Worm (Caenorhabditis elegans) whole organism, late embryonic: ENCODE data around the gene C49A9.3.

Experiments
- C38D4.7 ChIP-seq: fragments of 200-800 bp; sonication (Bioruptor generic); optimal IDR thresholded peaks from 2 replicates; lab custom pipeline; 2018; ENCODE audit warnings: mild to moderate bottlenecking, missing genetic modification characterization, moderate library complexity, missing compliant biosample characterization
- K09A11.1 ChIP-seq: sonication (generic microtip); optimal IDR thresholded peaks from 2 replicates; lab custom pipeline; 2017; ENCODE audit warnings: antibody characterized with exemption, mild to moderate bottlenecking, missing genetic modification characterization, missing compliant biosample characterization; ENCODE audit not compliant: insufficient read depth
- ahr-1 ChIP-seq: sonication (generic microtip); optimal IDR thresholded peaks from 2 replicates; lab custom pipeline; 2016; ENCODE audit warnings: missing genetic modification characterization, missing compliant biosample characterization
- ama-1 ChIP-seq: fragments of 150-350 bp; optimal IDR thresholded peaks from 2 replicates; lab custom pipeline; 2014
- ceh-19 ChIP-seq: fragments of 200-800 bp; sonication (Bioruptor generic); optimal IDR thresholded peaks from 2 replicates; lab custom pipeline; 2018; ENCODE audit warnings: mild to moderate bottlenecking, missing genetic modification characterization, missing compliant biosample characterization
- ceh-2 ChIP-seq: sonication (generic microtip); optimal IDR thresholded peaks from 2 replicates; lab custom pipeline; 2016; ENCODE audit warnings: missing genotype, missing genetic modification characterization, missing compliant biosample characterization
- ceh-22 ChIP-seq: sonication (generic microtip); optimal IDR thresholded peaks from 2 replicates; lab custom pipeline; 2017; ENCODE audit warnings: missing biosample characterization, missing genetic modification characterization
- ceh-30 ChIP-seq: fragments of 150-350 bp; optimal IDR thresholded peaks from 2 replicates; lab custom pipeline; 2014; ENCODE audit warnings: missing biosample characterization, missing genetic modification characterization
- ceh-34 ChIP-seq: sonication (generic microtip); optimal IDR thresholded peaks from 2 replicates; lab custom pipeline; 2016; ENCODE audit warnings: mild to moderate bottlenecking, missing genetic modification characterization, missing compliant biosample characterization
- ceh-45 ChIP-seq: fragments of 200-800 bp; sonication (Bioruptor generic); IDR thresholded peaks from 2 replicates; pipeline ENCODE4 v1.3.6; 2022; ENCODE audit warnings: missing genetic modification reagents, missing genetic modification characterization, missing compliant biosample characterization
- ceh-48 ChIP-seq: sonication (generic microtip); optimal IDR thresholded peaks from 2 replicates; lab custom pipeline; 2016; ENCODE audit warnings: missing genetic modification characterization, inconsistent platforms, missing compliant biosample characterization
- ceh-6 ChIP-seq: fragments of 200-800 bp; sonication (Bioruptor generic); optimal IDR thresholded peaks from 2 replicates; lab custom pipeline; 2018; ENCODE audit warnings: mild to moderate bottlenecking, missing genetic modification characterization, missing compliant biosample characterization
- ceh-9 ChIP-seq: sonication (generic microtip); optimal IDR thresholded peaks from 2 replicates; lab custom pipeline; 2016; ENCODE audit warnings: mild to moderate bottlenecking, missing genetic modification characterization, inconsistent platforms, missing compliant biosample characterization
- dve-1 ChIP-seq: sonication (generic microtip); optimal IDR thresholded peaks from 2 replicates; lab custom pipeline; 2017; ENCODE audit warnings: antibody characterized with exemption, mild to moderate bottlenecking, missing genetic modification characterization, missing compliant biosample characterization
- elt-2 ChIP-seq: sonication (generic microtip); optimal IDR thresholded peaks from 2 replicates; lab custom pipeline; 2016; ENCODE audit warnings: missing genetic modification reagents, missing genetic modification characterization, missing compliant biosample characterization
- fax-1 ChIP-seq: sonication (generic microtip); optimal IDR thresholded peaks from 2 replicates; lab custom pipeline; 2016; ENCODE audit warnings: missing genotype, missing genetic modification characterization, missing compliant biosample characterization
- gmeb-2 ChIP-seq: sonication (generic microtip); optimal IDR thresholded peaks from 2 replicates; lab custom pipeline; 2016; ENCODE audit warnings: missing genetic modification characterization, inconsistent platforms, missing compliant biosample characterization
- hlh-13 ChIP-seq: fragments of 200-800 bp; sonication (Bioruptor generic); optimal IDR thresholded peaks from 2 replicates; lab custom pipeline; 2018; ENCODE audit warnings: mild to moderate bottlenecking, missing genetic modification characterization, missing compliant biosample characterization
- hlh-30 ChIP-seq: sonication (generic microtip); optimal IDR thresholded peaks from 2 replicates; lab custom pipeline; 2017; ENCODE audit warnings: antibody characterized with exemption, missing genetic modification characterization, missing compliant biosample characterization; ENCODE audit not compliant: insufficient read depth
- hlh-6 ChIP-seq: sonication (generic microtip); optimal IDR thresholded peaks from 2 replicates; lab custom pipeline; 2016; ENCODE audit warnings: missing genotype, missing genetic modification characterization, missing compliant biosample characterization
- nhr-232 ChIP-seq: sonication (generic microtip); optimal IDR thresholded peaks from 2 replicates; lab custom pipeline; 2016; ENCODE audit warnings: missing genetic modification characterization, missing compliant biosample characterization
- npax-4 ChIP-seq: sonication (generic microtip); optimal IDR thresholded peaks from 2 replicates; lab custom pipeline; 2016; ENCODE audit warnings: missing genetic modification characterization, missing compliant biosample characterization
- odd-2 ChIP-seq: sonication (generic microtip); optimal IDR thresholded peaks from 2 replicates; lab custom pipeline; 2017; ENCODE audit warnings: antibody characterized with exemption, mild to moderate bottlenecking, missing genetic modification characterization, missing compliant biosample characterization
- pag-3 ChIP-seq: sonication (generic microtip); optimal IDR thresholded peaks from 2 replicates; lab custom pipeline; 2016; ENCODE audit warnings: missing compliant biosample characterization, missing genetic modification characterization, borderline replicate concordance
- pha-2 ChIP-seq: sonication (generic microtip); optimal IDR thresholded peaks from 2 replicates; lab custom pipeline; 2017; ENCODE audit warnings: mild to moderate bottlenecking, missing genetic modification characterization, missing compliant biosample characterization
- pros-1 ChIP-seq: fragments of 150-350 bp; optimal IDR thresholded peaks from 2 replicates; lab custom pipeline; 2014; ENCODE audit warnings: missing biosample characterization, missing genetic modification reagents, missing genetic modification characterization
- sox-2 ChIP-seq: fragments of 200-800 bp; sonication (Bioruptor generic); IDR thresholded peaks from 2 replicates; pipeline ENCODE4 v1.3.6; 2022; ENCODE audit warnings: missing genetic modification reagents, missing genetic modification characterization, missing compliant biosample characterization
- syd-9 ChIP-seq: sonication (generic microtip); optimal IDR thresholded peaks from 2 replicates; lab custom pipeline; 2016; ENCODE audit warnings: mild to moderate bottlenecking, missing genetic modification characterization, moderate library complexity, missing compliant biosample characterization
- tbx-2 ChIP-seq: sonication (generic microtip); optimal IDR thresholded peaks from 2 replicates; lab custom pipeline; 2016; ENCODE audit warnings: missing genetic modification characterization, missing compliant biosample characterization
- tbx-7 ChIP-seq: sonication (generic microtip); optimal IDR thresholded peaks from 2 replicates; lab custom pipeline; 2016; ENCODE audit warnings: missing genotype, missing genetic modification characterization, missing compliant biosample characterization
- ttx-3 ChIP-seq: sonication (generic microtip); optimal IDR thresholded peaks from 2 replicates; lab custom pipeline; 2016; ENCODE audit warnings: missing genetic modification reagents, missing genetic modification characterization, missing compliant biosample characterization
- unc-42 ChIP-seq: sonication (generic microtip); optimal IDR thresholded peaks from 2 replicates; lab custom pipeline; 2016; ENCODE audit warnings: missing genotype, missing genetic modification characterization, missing compliant biosample characterization
- unc-55 ChIP-seq: sonication (generic microtip); optimal IDR thresholded peaks from 2 replicates; lab custom pipeline; 2017; ENCODE audit warnings: missing biosample characterization, missing genetic modification reagents, missing genetic modification characterization
- unc-86 ChIP-seq: sonication (generic microtip); optimal IDR thresholded peaks from 2 replicates; lab custom pipeline; 2016; ENCODE audit warnings: missing genetic modification characterization, missing compliant biosample characterization
- ztf-16 ChIP-seq: sonication (generic microtip); optimal IDR thresholded peaks from 2 replicates; lab custom pipeline; 2017; ENCODE audit warnings: missing genetic modification characterization, missing compliant biosample characterization

The C49A9.3 gene

ce11 chrIV:6221878-6222277, at the start of gene C49A9.3:
Gene C49A9.3 (plus strand): TSS chrIV:6222089.
- TF ChIP-seq unc-86, result no peak
- TF ChIP-seq ahr-1 (tag; lab: Kevin White, UChicago), result no peak
- no peak for TF ChIP-seq syd-9
- TF ChIP-seq pros-1, result no peak
- TF ChIP-seq ceh-2 (tag; lab: Kevin White, UChicago), result no peak
- TF ChIP-seq fax-1 (tag; lab: Kevin White, UChicago), result no peak
- TF ChIP-seq K09A11.1 (tag; lab: Kevin White, UChicago), result no peak
- TF ChIP-seq tbx-2 (tag; lab: Kevin White, UChicago), result no peak
- no peak for TF ChIP-seq pha-2 (tag; lab: Kevin White, UChicago)
- no peak for TF ChIP-seq ceh-30
- TF ChIP-seq ceh-9 (tag; lab: Kevin White, UChicago), result no peak
- no peak for TF ChIP-seq hlh-6 (tag; lab: Kevin White, UChicago)
- TF ChIP-seq ama-1 (lab: Kevin White, UChicago), result no peak
- no peak for TF ChIP-seq ceh-48 (tag; lab: Kevin White, UChicago)

DNA sequence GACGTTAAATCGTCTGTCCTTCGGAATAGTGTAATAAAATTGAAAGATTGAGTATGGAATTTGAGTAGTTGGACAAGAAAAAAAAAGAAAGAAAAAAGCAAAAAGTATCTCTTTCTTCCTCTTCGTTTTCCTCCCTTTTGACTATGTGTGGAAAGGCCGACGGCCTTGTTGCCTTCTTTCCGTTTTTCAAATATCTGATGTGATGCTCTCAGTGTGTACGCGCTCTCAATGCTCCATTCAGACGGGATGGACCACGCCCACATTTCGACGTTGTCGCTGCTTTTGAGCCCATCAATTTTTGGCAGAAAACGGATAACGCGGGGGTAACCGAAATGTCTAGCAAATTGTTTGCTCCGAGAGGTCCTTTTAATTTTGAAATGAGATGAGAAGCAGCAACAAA, 48.9 kb upstream of the C49A9.3 start:
- TF ChIP-seq nhr-232, result no peak
- TF ChIP-seq unc-42 (tag; lab: Kevin White, UChicago), result peak; percentile 24
- no peak for TF ChIP-seq ceh-6 (GFP tag; lab: Kevin White, UChicago)
- no peak for TF ChIP-seq pag-3 (tag; lab: Kevin White, UChicago)

- TF ChIP-seq ceh-9 (tag; lab: Kevin White, UChicago) (no peak), ceh-45 (GFP tag; lab: Robert Waterston, UW) (no peak), ceh-2 (tag; lab: Kevin White, UChicago) (no peak), unc-42 (tag; lab: Kevin White, UChicago) (peak; percentile 88)
Measured at ce11 chrIV:6177383-6177782, 44.5 kb upstream of the C49A9.3 start.

DNA sequence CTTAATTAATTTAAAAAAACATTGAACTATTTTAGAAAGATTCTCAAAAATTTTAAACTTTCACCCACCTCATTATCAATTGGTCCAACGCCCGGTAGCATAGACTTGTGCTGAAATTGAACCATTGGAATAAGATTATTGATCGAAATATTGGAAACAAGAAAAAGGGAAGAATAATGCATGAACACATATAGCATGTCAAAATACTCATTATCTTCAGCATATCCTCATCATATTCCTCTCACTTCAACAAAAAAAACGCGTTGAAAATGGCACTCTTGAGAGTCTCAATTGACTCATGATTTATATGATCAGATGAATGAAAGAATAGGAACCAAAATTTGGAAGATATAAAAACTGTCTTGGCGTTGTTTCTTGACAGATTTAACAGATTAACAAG, 38.1 kb upstream of the C49A9.3 start, which contains the start of gene unc-77:
unc-77 (minus strand) TSS at position 101 of the 400 bp plus-strand sequence.
- TF ChIP-seq hlh-30 (tag; lab: Kevin White, UChicago), result no peak
- no peak for TF ChIP-seq ztf-16
- no peak for TF ChIP-seq unc-55 (GFP tag; lab: Kevin White, UChicago)
- TF ChIP-seq hlh-13, result no peak
- TF ChIP-seq tbx-7, result no peak
- no peak for TF ChIP-seq gmeb-2
- TF ChIP-seq C38D4.7, result no peak
- TF ChIP-seq dve-1 (tag; lab: Kevin White, UChicago), result no peak
- no peak for TF ChIP-seq ceh-19 (GFP tag; lab: Kevin White, UChicago)
- no peak for TF ChIP-seq npax-4
- no peak for TF ChIP-seq elt-2 (tag; lab: Kevin White, UChicago)
- no peak for TF ChIP-seq sox-2 (GFP tag; lab: Robert Waterston, UW)
- no peak for TF ChIP-seq pros-1
- no peak for TF ChIP-seq unc-42 (tag; lab: Kevin White, UChicago)
- TF ChIP-seq ceh-22, result no peak

- TF ChIP-seq elt-2 (tag; lab: Kevin White, UChicago) (peak; percentile 91), npax-4 (no peak), tbx-7 (no peak)
Measured at ce11 chrIV:6185578-6185977, 36.3 kb upstream of the C49A9.3 start, which contains the start of gene asp-9. Gene asp-9 (plus strand): TSS chrIV:6185889.

- no peak for TF ChIP-seq ttx-3
- no peak for TF ChIP-seq unc-86
- TF ChIP-seq unc-42 (tag; lab: Kevin White, UChicago), result no peak
- TF ChIP-seq ceh-6 (GFP tag; lab: Kevin White, UChicago), result no peak
- no peak for TF ChIP-seq ceh-34 (tag; lab: Kevin White, UChicago)
- TF ChIP-seq fax-1 (tag; lab: Kevin White, UChicago), result no peak
- no peak for TF ChIP-seq elt-2 (tag; lab: Kevin White, UChicago)
- no peak for TF ChIP-seq ahr-1 (tag; lab: Kevin White, UChicago)
- no peak for TF ChIP-seq gmeb-2
- no peak for TF ChIP-seq odd-2 (tag; lab: Kevin White, UChicago)
- TF ChIP-seq, all 69 proteins: peak for 0
Measured at ce11 chrIV:6187160-6187559, 34.7 kb upstream of the C49A9.3 start.
